Fruit fly (Drosophila melanogaster) whole organism, embryonic: ENCODE data around the gene Unr.
A peak's percentile ranks its signal among the peaks of the same experiment; 100 is the strongest.

Experiments
- Asciz ChIP-seq: fragments of 200-800 bp; sonication (Bioruptor generic); optimal IDR thresholded peaks from 2 replicates; lab custom pipeline; 2017; ENCODE audit warnings: missing biosample characterization, mild to moderate bottlenecking, missing genetic modification characterization, missing genetic modification reagents
- Atf-2 ChIP-seq: fragments of 200-800 bp; sonication (Bioruptor generic); optimal IDR thresholded peaks from 2 replicates; lab custom pipeline; 2016; ENCODE audit warnings: missing biosample characterization, missing genetic modification characterization
- Blimp-1 ChIP-seq: fragments of 200-800 bp; sonication (Bioruptor generic); optimal IDR thresholded peaks from 3 replicates; lab custom pipeline; 2018; ENCODE audit warnings: missing biosample characterization, missing genetic modification characterization, mild to moderate bottlenecking, moderate library complexity, missing genetic modification reagents
- BtbVII ChIP-seq: fragments of 200-800 bp; sonication (Bioruptor generic); optimal IDR thresholded peaks from 3 replicates; lab custom pipeline; 2017; ENCODE audit warnings: missing biosample characterization, mild to moderate bottlenecking, missing genetic modification characterization
- CG10321 ChIP-seq: fragments of 200-800 bp; sonication (Bioruptor generic); IDR thresholded peaks from 2 replicates; pipeline ENCODE4 v1.3.6; 2022; ENCODE audit warnings: missing biosample characterization, missing genetic modification characterization
- CG10959 ChIP-seq: fragments of 200-800 bp; sonication (Bioruptor generic); IDR thresholded peaks from 2 replicates; pipeline ENCODE4 v1.3.6; 2022; ENCODE audit warnings: missing biosample characterization, missing genetic modification characterization
- CG10979 ChIP-seq: fragments of 200-800 bp; sonication (Bioruptor generic); optimal IDR thresholded peaks from 2 replicates; lab custom pipeline; 2018; ENCODE audit warnings: missing biosample characterization, mild to moderate bottlenecking, missing genetic modification characterization, moderate library complexity
- CG11560 ChIP-seq: fragments of 200-800 bp; sonication (Bioruptor generic); IDR thresholded peaks from 3 replicates; pipeline ENCODE4 v1.3.6; 2022; ENCODE audit warnings: missing biosample characterization, missing genetic modification characterization
- CG1647 ChIP-seq: fragments of 200-800 bp; sonication (Bioruptor generic); optimal IDR thresholded peaks from 3 replicates; lab custom pipeline; 2016; ENCODE audit warnings: missing biosample characterization, missing genetic modification characterization
- CG17912 ChIP-seq: fragments of 200-800 bp; sonication (Bioruptor generic); optimal IDR thresholded peaks from 2 replicates; lab custom pipeline; 2018; ENCODE audit warnings: missing biosample characterization, mild to moderate bottlenecking, missing genetic modification characterization
- CG2712 ChIP-seq: fragments of 200-800 bp; optimal IDR thresholded peaks from 3 replicates; lab custom pipeline; 2019; ENCODE audit warnings: missing biosample characterization, mild to moderate bottlenecking, missing genetic modification characterization, moderate library complexity
- CG30431 ChIP-seq: fragments of 200-800 bp; sonication (Bioruptor generic); optimal IDR thresholded peaks from 2 replicates; lab custom pipeline; 2017; ENCODE audit warnings: missing biosample characterization, missing genetic modification characterization
- CG3281 ChIP-seq: fragments of 200-800 bp; sonication (Bioruptor generic); optimal IDR thresholded peaks from 3 replicates; lab custom pipeline; 2017; ENCODE audit warnings: missing biosample characterization, mild to moderate bottlenecking, missing genetic modification characterization
- CG42726 ChIP-seq: fragments of 200-800 bp; sonication (Bioruptor generic); IDR thresholded peaks from 2 replicates; pipeline ENCODE4 v1.3.6; 2022; ENCODE audit warnings: missing biosample characterization, missing genetic modification characterization; ENCODE audit not compliant: partially characterized antibody
- CG43689 ChIP-seq: fragments of 200-800 bp; sonication (Bioruptor generic); IDR thresholded peaks from 2 replicates; pipeline ENCODE4 v1.3.6; 2022; ENCODE audit warnings: missing biosample characterization, missing genetic modification characterization
- CG4820 ChIP-seq: fragments of 200-800 bp; sonication (Bioruptor generic); optimal IDR thresholded peaks from 3 replicates; lab custom pipeline; 2016; ENCODE audit warnings: missing biosample characterization, missing genetic modification characterization
- CG8478 ChIP-seq: fragments of >200 bp; optimal IDR thresholded peaks from 2 replicates; lab custom pipeline; 2018
- D19B ChIP-seq: fragments of 200-800 bp; sonication (Bioruptor generic); optimal IDR thresholded peaks from 2 replicates; lab custom pipeline; 2017; ENCODE audit warnings: missing biosample characterization, mild to moderate bottlenecking, missing genetic modification characterization
- Dfd ChIP-seq, 2 experiments: fragments of >200 bp; optimal IDR thresholded peaks; 2 replicates each; lab custom pipeline; 2017; ENCODE audit warnings: missing biosample characterization in 2 of 2, missing genetic modification characterization in 2 of 2
- Dll ChIP-seq: fragments of 200-800 bp; sonication (Bioruptor generic); IDR thresholded peaks from 4 replicates; pipeline ENCODE4 v1.3.6; 2022; ENCODE audit warnings: missing biosample characterization, missing genetic modification characterization; ENCODE audit not compliant: partially characterized antibody
- Dp ChIP-seq: fragments of 200-800 bp; sonication (Bioruptor generic); optimal IDR thresholded peaks from 2 replicates; lab custom pipeline; 2018; ENCODE audit warnings: missing biosample characterization, mild to moderate bottlenecking, missing genetic modification characterization, moderate library complexity
- Drgx ChIP-seq: fragments of 200-800 bp; sonication (Bioruptor generic); IDR thresholded peaks from 2 replicates; pipeline ENCODE4 v1.3.6; 2022; ENCODE audit warnings: missing biosample characterization, missing genetic modification characterization
- E2f2 ChIP-seq: fragments of 200-800 bp; sonication (Bioruptor generic); IDR thresholded peaks from 2 replicates; pipeline ENCODE4 v1.3.6; 2022; ENCODE audit warnings: missing biosample characterization, missing genetic modification characterization
- Ets65A ChIP-seq: fragments of 200-800 bp; sonication (Bioruptor generic); peaks from one replicate; lab custom pipeline; 2016; ENCODE audit warnings: missing biosample characterization, missing genetic modification characterization
- Hand ChIP-seq: fragments of 200-800 bp; sonication (Bioruptor generic); optimal IDR thresholded peaks from 2 replicates; lab custom pipeline; 2017; ENCODE audit warnings: mild to moderate bottlenecking, missing biosample characterization, missing genetic modification reagents, missing genetic modification characterization
- Hr39 ChIP-seq: fragments of >200 bp; optimal IDR thresholded peaks from 2 replicates; lab custom pipeline; 2017
- Hr51 ChIP-seq, 2 experiments: fragments of 200-800 bp; sonication (Bioruptor generic); optimal IDR thresholded peaks; 2 replicates in 1 of 2; 3 replicates in 1 of 2; lab custom pipeline; 2016 to 2018; ENCODE audit warnings: missing biosample characterization in 2 of 2, missing genetic modification characterization in 2 of 2, mild to moderate bottlenecking in 1 of 2, moderate library complexity in 1 of 2
- MTF-1 ChIP-seq: fragments of 200-800 bp; sonication (Bioruptor generic); optimal IDR thresholded peaks from 2 replicates; lab custom pipeline; 2018; ENCODE audit warnings: missing biosample characterization, mild to moderate bottlenecking, missing genetic modification characterization, borderline replicate concordance
- Mes4 ChIP-seq: fragments of 200-800 bp; sonication (Bioruptor generic); optimal IDR thresholded peaks from 2 replicates; lab custom pipeline; 2016; ENCODE audit warnings: missing biosample characterization, missing genetic modification characterization
- Myb ChIP-seq: fragments of 200-800 bp; sonication (Bioruptor generic); optimal IDR thresholded peaks from 2 replicates; lab custom pipeline; 2016; ENCODE audit warnings: missing biosample characterization, missing genetic modification characterization
- Nf-YA ChIP-seq: fragments of 200-800 bp; sonication (Bioruptor generic); IDR thresholded peaks from 2 replicates; pipeline ENCODE4 v1.3.6; 2022; ENCODE audit warnings: missing biosample characterization, missing genetic modification characterization
- Sry-β ChIP-seq: fragments of 200-800 bp; sonication (Bioruptor generic); optimal IDR thresholded peaks from 2 replicates; lab custom pipeline; 2018; ENCODE audit warnings: missing biosample characterization, mild to moderate bottlenecking, missing genetic modification characterization, moderate library complexity
- Sry-δ ChIP-seq: fragments of 200-800 bp; sonication (Bioruptor generic); optimal IDR thresholded peaks from 2 replicates; lab custom pipeline; 2016; ENCODE audit warnings: missing biosample characterization, missing genetic modification characterization
- Usf ChIP-seq: fragments of 200-800 bp; sonication (Bioruptor generic); optimal IDR thresholded peaks from 2 replicates; lab custom pipeline; 2017; ENCODE audit warnings: missing genotype, missing biosample characterization, missing genetic modification characterization
- ci ChIP-seq: fragments of 200-800 bp; sonication (Bioruptor generic); IDR thresholded peaks from 3 replicates; pipeline ENCODE4 v1.3.6; 2022; ENCODE audit warnings: missing biosample characterization, missing genetic modification characterization
- danr ChIP-seq: fragments of 200-800 bp; sonication (Bioruptor generic); IDR thresholded peaks from 2 replicates; pipeline ENCODE4 v1.3.6; 2022; ENCODE audit warnings: missing biosample characterization, missing genetic modification characterization
- dpn ChIP-seq, 2 experiments: fragments of 200-800 bp; sonication (Bioruptor generic); optimal IDR thresholded peaks; 3 replicates each; lab custom pipeline; 2016; ENCODE audit warnings: missing biosample characterization in 2 of 2, missing genetic modification characterization in 2 of 2
- dysf ChIP-seq: fragments of 200-800 bp; sonication (Bioruptor generic); IDR thresholded peaks from 3 replicates; pipeline ENCODE4 v1.3.6; 2022; ENCODE audit warnings: missing biosample characterization, missing genetic modification characterization
- exex ChIP-seq: fragments of 200-800 bp; sonication (Bioruptor generic); optimal IDR thresholded peaks from 4 replicates; lab custom pipeline; 2018; ENCODE audit warnings: missing biosample characterization, mild to moderate bottlenecking, missing genetic modification characterization, moderate library complexity
- fd3F ChIP-seq: fragments of 200-800 bp; sonication (Bioruptor generic); optimal IDR thresholded peaks from 2 replicates; lab custom pipeline; 2018; ENCODE audit warnings: missing biosample characterization, mild to moderate bottlenecking, missing genetic modification characterization, moderate library complexity
- her ChIP-seq: fragments of 200-800 bp; sonication (Bioruptor generic); optimal IDR thresholded peaks from 2 replicates; lab custom pipeline; 2016; ENCODE audit warnings: missing biosample characterization, missing genetic modification characterization
- insv ChIP-seq, 2 experiments: fragments of 200-800 bp; sonication (Bioruptor generic); optimal IDR thresholded peaks; 3 replicates each; lab custom pipeline; 2016 to 2018; ENCODE audit warnings: missing biosample characterization in 2 of 2, missing genetic modification characterization in 2 of 2
- inv ChIP-seq: fragments of 200-800 bp; sonication (Bioruptor generic); IDR thresholded peaks from 2 replicates; pipeline ENCODE4 v1.3.6; 2022; ENCODE audit warnings: missing biosample characterization, missing genetic modification characterization; ENCODE audit not compliant: partially characterized antibody
- nau ChIP-seq: fragments of 200-800 bp; sonication (Bioruptor generic); optimal IDR thresholded peaks from 3 replicates; lab custom pipeline; 2017; ENCODE audit warnings: missing biosample characterization, mild to moderate bottlenecking, missing genetic modification characterization, missing genetic modification reagents
- otp ChIP-seq: fragments of 200-800 bp; sonication (Bioruptor generic); IDR thresholded peaks from 3 replicates; pipeline ENCODE4, ENCODE4 v1.3.6; 2022; ENCODE audit warnings: missing biosample characterization, missing genetic modification characterization
- pan ChIP-seq, 4 experiments: fragments of >200 bp in 3 of 4; fragments of 200-800 bp in 1 of 4; sonication (Bioruptor generic) in 1 of 4; optimal IDR thresholded peaks in 3 of 4; IDR thresholded peaks in 1 of 4; 2 replicates each; pipeline versions ENCODE4 v1.3.6 to Lab custom; 2017 to 2022; ENCODE audit warnings: missing biosample characterization in 2 of 4, missing genetic modification characterization in 2 of 4, mixed read lengths in 1 of 4
- so ChIP-seq: fragments of 200-800 bp; sonication (Bioruptor generic); IDR thresholded peaks from 3 replicates; pipeline ENCODE4 v1.3.6; 2022; ENCODE audit warnings: missing biosample characterization, missing genetic modification characterization
- sob ChIP-seq: fragments of 200-800 bp; sonication (Bioruptor generic); IDR thresholded peaks from 2 replicates; pipeline ENCODE4 v1.3.6; 2022; ENCODE audit warnings: missing biosample characterization, missing genetic modification characterization
- sr ChIP-seq: fragments of 200-800 bp; sonication (Bioruptor generic); IDR thresholded peaks from 3 replicates; pipeline ENCODE4 v1.3.6; 2022; ENCODE audit warnings: missing biosample characterization, missing genetic modification characterization
- tio ChIP-seq: fragments of 200-800 bp; sonication (Bioruptor generic); optimal IDR thresholded peaks from 2 replicates; lab custom pipeline; 2017; ENCODE audit warnings: missing biosample characterization, missing genetic modification characterization, inconsistent platforms
- twi ChIP-seq: fragments of 200-800 bp; optimal IDR thresholded peaks from 2 replicates; lab custom pipeline; 2019; ENCODE audit warnings: missing biosample characterization, mild to moderate bottlenecking, missing genetic modification characterization, moderate library complexity
- wdn ChIP-seq: fragments of 200-800 bp; sonication (Bioruptor generic); IDR thresholded peaks from 2 replicates; pipeline ENCODE4 v1.3.6; 2022; ENCODE audit warnings: missing biosample characterization, missing genetic modification characterization

Unr gene

dm6 chr3L:8418984-8419383 is 23.2 kb downstream of the Unr start (continued):
- TF ChIP-seq Drgx: peak; percentile 93
- no peak for TF ChIP-seq twi (tag; lab: Kevin White, UChicago)
- TF ChIP-seq Hr39 (lab: Kevin White, UChicago): no peak
- no peak for TF ChIP-seq CG1647 (GFP tag; lab: Kevin White, UChicago)
- TF ChIP-seq CG11560 (tag; lab: Robert Waterston, UW): no peak
- TF ChIP-seq dysf (GFP tag; lab: Robert Waterston, UW): no peak
- TF ChIP-seq Atf-2 (GFP tag; lab: Kevin White, UChicago): no peak
- TF ChIP-seq Sry-β (GFP tag; lab: Kevin White, UChicago): no peak
- TF ChIP-seq Hand (GFP tag; lab: Kevin White, UChicago): no peak
- no peak for TF ChIP-seq fd3F (GFP tag; lab: Kevin White, UChicago)
- TF ChIP-seq D19B (GFP tag; lab: Kevin White, UChicago): no peak
- no peak for TF ChIP-seq BtbVII (GFP tag; lab: Kevin White, UChicago)
- TF ChIP-seq CG43689 (GFP tag; lab: Robert Waterston, UW): no peak
- no peak for TF ChIP-seq CG10321
- TF ChIP-seq inv (GFP tag; lab: Robert Waterston, UW): no peak
- TF ChIP-seq Dp (GFP tag; lab: Kevin White, UChicago): no peak
- no peak for TF ChIP-seq her (GFP tag; lab: Kevin White, UChicago)
- no peak for TF ChIP-seq CG17912 (GFP tag; lab: Kevin White, UChicago)
- no peak for TF ChIP-seq Usf (GFP tag; lab: Kevin White, UChicago)
- no peak for TF ChIP-seq danr (GFP tag; lab: Robert Waterston, UW)
- no peak for TF ChIP-seq Dfd (GFP tag; optimal IDR thresholded peaks at IDR 0.05; lab: Kevin White, UChicago)
- no peak for TF ChIP-seq Dll
- TF ChIP-seq nau (GFP tag; lab: Kevin White, UChicago): no peak
- TF ChIP-seq E2f2 (GFP tag; lab: Robert Waterston, UW): no peak
- no peak for TF ChIP-seq Hr51 (GFP tag; optimal IDR thresholded peaks at IDR 0.05; lab: Kevin White, UChicago)
- TF ChIP-seq CG10959 (GFP tag; lab: Robert Waterston, UW): no peak
- no peak for TF ChIP-seq ci (GFP tag; lab: Robert Waterston, UW)
- no peak for TF ChIP-seq pan (optimal IDR thresholded peaks at IDR 0.05; lab: Kevin White, UChicago)
- no peak for TF ChIP-seq pan (GFP tag; optimal IDR thresholded peaks at IDR 0.05 in 1 of 2, IDR thresholded peaks at IDR 0.05 in 1 of 2)
- no peak for TF ChIP-seq sr (GFP tag; lab: Robert Waterston, UW)
- no peak for TF ChIP-seq insv (GFP tag; optimal IDR thresholded peaks at IDR 0.05; lab: Kevin White, UChicago)
- peak; percentile 29 for TF ChIP-seq CG10979 (tag; lab: Kevin White, UChicago)
- TF ChIP-seq CG4820: peak; percentile 12
- TF ChIP-seq wdn: no peak
- no peak for TF ChIP-seq Sry-δ (GFP tag; lab: Kevin White, UChicago)
- TF ChIP-seq Blimp-1 (GFP tag; lab: Kevin White, UChicago): peak; percentile 47
- TF ChIP-seq CG30431 (GFP tag; lab: Kevin White, UChicago): no peak
- peak in 1 of 2 experiments; percentile 18 for TF ChIP-seq dpn (GFP tag; optimal IDR thresholded peaks at IDR 0.05; lab: Kevin White, UChicago)
- TF ChIP-seq otp (GFP tag; lab: Robert Waterston, UW): no peak
- no peak for TF ChIP-seq Myb (GFP tag; lab: Kevin White, UChicago)
- no peak for TF ChIP-seq exex (tag; lab: Kevin White, UChicago)
- TF ChIP-seq CG3281 (GFP tag; lab: Kevin White, UChicago): no peak
- TF ChIP-seq CG2712: peak; percentile 32
- TF ChIP-seq tio (GFP tag; lab: Kevin White, UChicago): no peak
- no peak for TF ChIP-seq Mes4 (GFP tag; lab: Kevin White, UChicago)
- no peak for TF ChIP-seq CG42726 (GFP tag; lab: Robert Waterston, UW)
- TF ChIP-seq MTF-1: no peak
- no peak for TF ChIP-seq CG8478
- peak; percentile 1 for TF ChIP-seq Ets65A (GFP tag; lab: Kevin White, UChicago)
- TF ChIP-seq sob: no peak
- peak; percentile 2 for TF ChIP-seq Asciz
- no peak for TF ChIP-seq Nf-YA (GFP tag; lab: Robert Waterston, UW)
- no peak for TF ChIP-seq so
